Fruit fly (Drosophila melanogaster) whole organism, prepupa: ENCODE measurements around the gene CG2926.

Experiments used
- Eip93F ChIP-seq: fragments of 200-800 bp; sonication (Bioruptor generic); optimal IDR thresholded peaks from 2 replicates; lab custom pipeline; 2016; ENCODE audit warnings: missing biosample characterization, mild to moderate bottlenecking, missing genetic modification characterization
- Hr39 ChIP-seq: fragments of 200-800 bp; sonication (Bioruptor generic); optimal IDR thresholded peaks from 2 replicates; lab custom pipeline; 2016; ENCODE audit warnings: missing biosample characterization, missing genetic modification characterization
- Met ChIP-seq: fragments of 200-800 bp; sonication (Bioruptor generic); optimal IDR thresholded peaks from 3 replicates; lab custom pipeline; 2016; ENCODE audit warnings: missing biosample characterization, missing genetic modification characterization
- OdsH ChIP-seq: fragments of 200-800 bp; sonication (Bioruptor generic); optimal IDR thresholded peaks from 3 replicates; lab custom pipeline; 2016; ENCODE audit warnings: missing biosample characterization, missing genetic modification characterization
- fd85E ChIP-seq: fragments of 200-800 bp; sonication (Bioruptor generic); optimal IDR thresholded peaks from 3 replicates; lab custom pipeline; 2016; ENCODE audit warnings: missing biosample characterization, missing genetic modification characterization

DNA sequence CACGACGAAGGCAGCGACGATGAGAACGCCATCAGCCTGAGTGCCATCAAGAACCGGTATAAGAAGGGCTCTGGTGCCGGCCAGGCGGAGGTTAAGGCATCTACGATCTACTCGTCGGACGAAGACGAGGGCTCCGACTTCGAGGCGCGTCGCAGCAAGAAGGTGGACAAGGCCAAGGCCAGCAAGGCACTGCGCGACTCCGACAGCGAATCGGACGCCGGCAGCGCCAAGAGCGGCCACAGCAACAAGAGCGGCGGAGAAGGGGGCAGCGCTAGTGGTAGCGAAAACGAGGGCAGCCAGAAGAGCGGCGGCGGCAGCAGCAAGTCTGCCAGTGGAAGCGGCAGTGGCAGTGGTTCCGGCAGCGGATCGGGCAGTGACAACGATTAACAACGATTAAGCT, 27.3 kb upstream of the CG2926 start:
- TF ChIP-seq OdsH (GFP tag; lab: Kevin White, UChicago): no peak
- no peak for TF ChIP-seq Met
- no peak for TF ChIP-seq Eip93F (GFP tag; lab: Kevin White, UChicago)
- TF ChIP-seq fd85E: no peak
- TF ChIP-seq Hr39 (GFP tag; lab: Kevin White, UChicago): no peak
